Worm (Caenorhabditis elegans) whole organism, L1 larva: ENCODE results near the gene C54D10.13.

Experiments
- ces-1 ChIP-seq: fragments of 150-350 bp; optimal IDR thresholded peaks from 2 replicates; lab custom pipeline; 2014; ENCODE audit warnings: missing biosample characterization, missing genetic modification reagents, missing genetic modification characterization
- isw-1 ChIP-seq: fragments of 200-800 bp; sonication (Bioruptor generic); IDR thresholded peaks from 2 replicates; pipeline ENCODE4 v1.3.6; 2022; ENCODE audit warnings: missing genetic modification characterization, missing compliant biosample characterization
- lin-13 ChIP-seq: fragments of 150-350 bp; optimal IDR thresholded peaks from 2 replicates; lab custom pipeline; 2014; ENCODE audit warnings: missing biosample characterization, missing genetic modification reagents, missing genetic modification characterization
- mep-1 ChIP-seq: fragments of 150-350 bp; optimal IDR thresholded peaks from 2 replicates; lab custom pipeline; 2014; ENCODE audit warnings: missing biosample characterization, missing genetic modification characterization
- sptf-1 ChIP-seq: fragments of 150-350 bp; optimal IDR thresholded peaks from 2 replicates; lab custom pipeline; 2014; ENCODE audit warnings: missing biosample characterization, missing genetic modification characterization
- unc-62 ChIP-seq: fragments of 150-350 bp; optimal IDR thresholded peaks from 2 replicates; lab custom pipeline; 2014; ENCODE audit warnings: missing biosample characterization, missing genetic modification reagents, missing genetic modification characterization

DNA sequence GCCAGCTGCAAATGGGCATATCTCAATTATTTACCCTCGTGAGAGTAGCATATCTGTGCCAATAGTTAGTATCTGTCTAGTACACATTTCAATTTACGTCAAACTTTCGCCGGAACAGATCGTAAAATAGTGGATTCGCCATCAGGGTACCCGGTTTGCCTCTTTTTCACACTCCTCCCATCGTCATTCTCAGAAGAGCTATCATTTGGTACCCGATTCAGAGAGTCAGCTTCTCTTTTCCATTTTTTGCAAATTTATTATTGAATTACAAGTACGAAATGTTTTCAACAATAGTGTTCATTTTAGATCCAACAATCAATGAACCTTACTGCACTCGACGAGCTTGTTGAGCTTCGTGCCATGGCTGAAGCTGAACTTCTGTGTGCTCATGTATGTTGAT is 3.0 kb downstream of the C54D10.13 start, which contains the start of gene C54D10.5:
- no peak for TF ChIP-seq sptf-1 (tag; lab: Kevin White, UChicago)
- TF ChIP-seq unc-62 = no peak
- TF ChIP-seq ces-1 (GFP tag; lab: Kevin White, UChicago) = no peak
- TF ChIP-seq mep-1 (tag; lab: Kevin White, UChicago) = no peak
- TF ChIP-seq lin-13 (GFP tag; lab: Kevin White, UChicago) = no peak
- no peak for TF ChIP-seq isw-1 (GFP tag; lab: Robert Waterston, UW)
